Worm (Caenorhabditis elegans): Measurements from ENCODE around the gene T24H7.8.

T24H7.8 gene

ce11 chrII:6241758-6242157 lies at the start of gene T24H7.8:
T24H7.8 (plus strand) TSS chrII:6242058.
- no peak for TF ChIP-seq tab-1 (GFP tag; IDR thresholded peaks at IDR 0.05)
- no peak for TF ChIP-seq ztf-23 (GFP tag; IDR thresholded peaks at IDR 0.05)
- no peak for TF ChIP-seq cog-1 (tag; optimal IDR thresholded peaks at IDR 0.05)
- TF ChIP-seq med-1 (GFP tag; optimal IDR thresholded peaks at IDR 0.05; ENCODE audit: insufficient read depth), result no peak
- TF ChIP-seq ref-1 (GFP tag; conservative IDR thresholded peaks at IDR 0.05), result no peak
- TF ChIP-seq T22C8.4 (GFP tag; IDR thresholded peaks at IDR 0.05), result no peak
- no peak for TF ChIP-seq klf-2 (GFP tag; conservative IDR thresholded peaks at IDR 0.05)

- TF ChIP-seq T22C8.4 (GFP tag; IDR thresholded peaks at IDR 0.05), result no peak
- TF ChIP-seq klf-2 (GFP tag; conservative IDR thresholded peaks at IDR 0.05), result no peak
- TF ChIP-seq cog-1 (tag; optimal IDR thresholded peaks at IDR 0.05), result no peak
- no peak for TF ChIP-seq flt-1 (GFP tag; IDR thresholded peaks at IDR 0.05)
- TF ChIP-seq ztf-29 (GFP tag; IDR thresholded peaks at IDR 0.05), result no peak
- TF ChIP-seq ztf-23 (GFP tag; IDR thresholded peaks at IDR 0.05), result no peak
- TF ChIP-seq ref-1 (GFP tag; conservative IDR thresholded peaks at IDR 0.05), result no peak
- TF ChIP-seq med-1 (GFP tag; optimal IDR thresholded peaks at IDR 0.05; ENCODE audit: insufficient read depth), result no peak
- no peak for TF ChIP-seq tab-1 (GFP tag; IDR thresholded peaks at IDR 0.05)
Measured at ce11 chrII:6192484-6192883, 49.4 kb upstream of the T24H7.8 start, which contains the start of gene cpb-2. cpb-2 (plus strand) TSS chrII:6192784.

ce11 chrII:6196875-6197274 lies 45.0 kb upstream of the T24H7.8 start, which contains the start of the genes rbmx-2 and C30B5.2:
rbmx-2 (minus strand) TSS chrII:6196948.
C30B5.2 (plus strand) TSS chrII:6197180.
- TF ChIP-seq T22C8.4 (GFP tag; IDR thresholded peaks at IDR 0.05), result peak; percentile 62
- peak; percentile 36; the same call in 1 of the 2 replicates for TF ChIP-seq ztf-23 (GFP tag; IDR thresholded peaks at IDR 0.05)
- TF ChIP-seq tab-1 (GFP tag; IDR thresholded peaks at IDR 0.05), result no peak

- no peak for TF ChIP-seq med-1 (GFP tag; optimal IDR thresholded peaks at IDR 0.05; ENCODE audit: insufficient read depth)
- TF ChIP-seq ref-1 (GFP tag; conservative IDR thresholded peaks at IDR 0.05), result no peak
- no peak for TF ChIP-seq ztf-29 (GFP tag; IDR thresholded peaks at IDR 0.05)
- no peak for TF ChIP-seq ztf-23 (GFP tag; IDR thresholded peaks at IDR 0.05)
- no peak for TF ChIP-seq T22C8.4 (GFP tag; IDR thresholded peaks at IDR 0.05)
- no peak for TF ChIP-seq flt-1 (GFP tag; IDR thresholded peaks at IDR 0.05)
- no peak for TF ChIP-seq cog-1 (tag; optimal IDR thresholded peaks at IDR 0.05)
- no peak for TF ChIP-seq klf-2 (GFP tag; conservative IDR thresholded peaks at IDR 0.05)
- TF ChIP-seq tab-1 (GFP tag; IDR thresholded peaks at IDR 0.05), result no peak
Measured at ce11 chrII:6198468-6198867, 43.4 kb upstream of the T24H7.8 start, which contains the start of gene szy-4. szy-4 (plus strand) TSS chrII:6198696.

ce11 chrII:6199010-6199409 lies 42.8 kb upstream of the T24H7.8 start:
- no peak for TF ChIP-seq ztf-29 (GFP tag; IDR thresholded peaks at IDR 0.05)
- no peak for TF ChIP-seq med-1 (GFP tag; optimal IDR thresholded peaks at IDR 0.05; ENCODE audit: insufficient read depth)
- no peak for TF ChIP-seq klf-2 (GFP tag; conservative IDR thresholded peaks at IDR 0.05)
- TF ChIP-seq ref-1 (GFP tag; conservative IDR thresholded peaks at IDR 0.05), result no peak
- no peak for TF ChIP-seq cog-1 (tag; optimal IDR thresholded peaks at IDR 0.05)
- no peak for TF ChIP-seq ztf-23 (GFP tag; IDR thresholded peaks at IDR 0.05)
- TF ChIP-seq tab-1 (GFP tag; IDR thresholded peaks at IDR 0.05), result no peak
- TF ChIP-seq flt-1 (GFP tag; IDR thresholded peaks at IDR 0.05), result no peak
- TF ChIP-seq T22C8.4 (GFP tag; IDR thresholded peaks at IDR 0.05), result no peak

ce11 chrII:6202910-6203309 lies 38.9 kb upstream of the T24H7.8 start, which contains the start of gene C30B5.17:
C30B5.17 (minus strand) TSS chrII:6203010.
- TF ChIP-seq tab-1 (GFP tag; IDR thresholded peaks at IDR 0.05), result no peak
- no peak for TF ChIP-seq ztf-29 (GFP tag; IDR thresholded peaks at IDR 0.05)
- no peak for TF ChIP-seq klf-2 (GFP tag; conservative IDR thresholded peaks at IDR 0.05)
- TF ChIP-seq cog-1 (tag; optimal IDR thresholded peaks at IDR 0.05), result no peak
- no peak for TF ChIP-seq T22C8.4 (GFP tag; IDR thresholded peaks at IDR 0.05)
- TF ChIP-seq med-1 (GFP tag; optimal IDR thresholded peaks at IDR 0.05; ENCODE audit: insufficient read depth), result no peak
- TF ChIP-seq ztf-23 (GFP tag; IDR thresholded peaks at IDR 0.05), result no peak
- TF ChIP-seq flt-1 (GFP tag; IDR thresholded peaks at IDR 0.05), result no peak
- TF ChIP-seq ref-1 (GFP tag; conservative IDR thresholded peaks at IDR 0.05), result no peak

- TF ChIP-seq cog-1 (tag; optimal IDR thresholded peaks at IDR 0.05) (no peak), ztf-29 (GFP tag; IDR thresholded peaks at IDR 0.05) (no peak), klf-2 (GFP tag; conservative IDR thresholded peaks at IDR 0.05) (no peak), med-1 (GFP tag; optimal IDR thresholded peaks at IDR 0.05; ENCODE audit: insufficient read depth) (no peak), ref-1 (GFP tag; conservative IDR thresholded peaks at IDR 0.05) (no peak), flt-1 (GFP tag; IDR thresholded peaks at IDR 0.05) (no peak), tab-1 (GFP tag; IDR thresholded peaks at IDR 0.05) (no peak)
Measured at ce11 chrII:6207252-6207651, 34.6 kb upstream of the T24H7.8 start.

ce11 chrII:6208116-6208515 lies 33.7 kb upstream of the T24H7.8 start, which contains the start of gene daf-37:
daf-37 (minus strand) TSS chrII:6208216.
- no peak for TF ChIP-seq klf-2 (GFP tag; conservative IDR thresholded peaks at IDR 0.05)
- TF ChIP-seq flt-1 (GFP tag; IDR thresholded peaks at IDR 0.05), result no peak
- no peak for TF ChIP-seq med-1 (GFP tag; optimal IDR thresholded peaks at IDR 0.05; ENCODE audit: insufficient read depth)
- TF ChIP-seq cog-1 (tag; optimal IDR thresholded peaks at IDR 0.05), result no peak
- no peak for TF ChIP-seq tab-1 (GFP tag; IDR thresholded peaks at IDR 0.05)
- TF ChIP-seq ztf-23 (GFP tag; IDR thresholded peaks at IDR 0.05), result no peak
- TF ChIP-seq T22C8.4 (GFP tag; IDR thresholded peaks at IDR 0.05), result no peak

ce11 chrII:6219346-6219745 lies 22.5 kb upstream of the T24H7.8 start, which contains the start of gene mks-2:
mks-2 (minus strand) TSS chrII:6219446.
- TF ChIP-seq cog-1 (tag; optimal IDR thresholded peaks at IDR 0.05) (no peak), ztf-23 (GFP tag; IDR thresholded peaks at IDR 0.05) (no peak), T22C8.4 (GFP tag; IDR thresholded peaks at IDR 0.05) (no peak), ref-1 (GFP tag; conservative IDR thresholded peaks at IDR 0.05) (no peak), klf-2 (GFP tag; conservative IDR thresholded peaks at IDR 0.05) (no peak), flt-1 (GFP tag; IDR thresholded peaks at IDR 0.05) (no peak)

ce11 chrII:6221470-6221869 lies 20.4 kb upstream of the T24H7.8 start:
- TF ChIP-seq T22C8.4 (GFP tag; IDR thresholded peaks at IDR 0.05), result no peak
- no peak for TF ChIP-seq tab-1 (GFP tag; IDR thresholded peaks at IDR 0.05)
- no peak for TF ChIP-seq ztf-29 (GFP tag; IDR thresholded peaks at IDR 0.05)
- TF ChIP-seq ref-1 (GFP tag; conservative IDR thresholded peaks at IDR 0.05), result no peak
- TF ChIP-seq med-1 (GFP tag; optimal IDR thresholded peaks at IDR 0.05; ENCODE audit: insufficient read depth), result no peak
- no peak for TF ChIP-seq klf-2 (GFP tag; conservative IDR thresholded peaks at IDR 0.05)
- no peak for TF ChIP-seq cog-1 (tag; optimal IDR thresholded peaks at IDR 0.05)
- TF ChIP-seq flt-1 (GFP tag; IDR thresholded peaks at IDR 0.05), result no peak

All from whole organism, midembryonic.